Fruit fly (Drosophila melanogaster): ENCODE data around the gene Mkp.

DNA sequence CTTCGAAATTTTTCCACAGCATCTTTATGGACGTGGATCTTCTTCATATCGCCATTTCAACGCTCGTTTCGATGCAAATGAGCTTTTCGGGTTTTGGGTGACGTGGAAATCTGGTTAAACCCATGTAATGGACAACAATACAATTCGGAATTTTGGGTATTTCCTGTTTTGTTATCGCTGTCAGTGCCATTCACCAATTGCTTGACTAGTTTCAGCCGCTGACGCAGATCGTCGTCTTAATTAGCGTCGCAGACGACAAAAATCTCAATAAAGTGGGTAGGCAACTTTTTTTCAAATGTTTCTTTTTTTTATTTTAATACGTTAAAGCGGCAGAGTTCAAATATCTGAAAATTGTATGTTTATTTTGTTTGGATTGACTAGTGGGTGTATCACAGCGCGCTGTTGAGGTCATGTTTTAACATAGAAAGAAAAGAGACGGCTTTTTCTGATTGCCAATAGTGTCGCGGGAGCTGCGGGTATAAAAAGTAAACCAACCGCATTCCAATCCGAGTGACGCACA is 50.5 kb downstream of the Mkp start:
- no peak for TF ChIP-seq Kr (GFP tag; optimal IDR thresholded peaks at IDR 0.05)
- TF ChIP-seq lola (GFP tag; optimal IDR thresholded peaks at IDR 0.05) = no peak
- no peak for TF ChIP-seq ro (GFP tag; IDR thresholded peaks at IDR 0.05)
- no peak for TF ChIP-seq hb (GFP tag; IDR thresholded peaks at IDR 0.05; ENCODE audit: partially characterized antibody)
- TF ChIP-seq br (optimal IDR thresholded peaks at IDR 0.05) = no peak
- no peak for TF ChIP-seq CG12155 (GFP tag; optimal IDR thresholded peaks at IDR 0.05)
- TF ChIP-seq CG13123 (GFP tag; optimal IDR thresholded peaks at IDR 0.05) = no peak
- TF ChIP-seq CG4617 (GFP tag; optimal IDR thresholded peaks at IDR 0.05; ENCODE audit: borderline replicate concordance) = no peak
- TF ChIP-seq Six4 (GFP tag; optimal IDR thresholded peaks at IDR 0.05) = no peak
- no peak for TF ChIP-seq Adf1 (GFP tag; IDR thresholded peaks at IDR 0.05)
- TF ChIP-seq CG4360 (GFP tag; IDR thresholded peaks at IDR 0.05) = no peak
- TF ChIP-seq Gug (GFP tag; IDR thresholded peaks at IDR 0.05) = no peak
- no peak for TF ChIP-seq psq (GFP tag; optimal IDR thresholded peaks at IDR 0.05)

All from whole organism, embryonic.